Worm (Caenorhabditis elegans): ENCODE data around the gene R02F2.8.

Gene R02F2.8

DNA sequence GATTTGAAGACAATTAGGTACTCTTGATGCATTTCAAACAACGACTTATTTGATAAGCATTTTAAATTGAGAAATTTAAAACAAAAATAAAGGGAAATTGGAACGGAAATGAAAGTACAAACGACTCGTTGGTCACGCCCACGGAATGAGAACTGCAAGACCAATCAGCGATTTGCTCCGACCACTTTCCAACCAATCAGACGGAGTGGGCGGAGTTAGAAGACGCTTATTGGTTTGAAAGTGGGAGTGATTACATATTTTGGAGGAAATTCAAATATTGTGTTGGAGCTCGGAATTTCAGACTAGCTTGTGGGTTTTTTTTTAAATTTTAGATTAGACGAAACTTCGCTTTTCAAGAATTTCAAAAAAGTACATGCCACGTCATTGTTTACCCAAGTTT lies 26.0 kb downstream of the R02F2.8 start:
- TF ChIP-seq nfya-1 (tag; optimal IDR thresholded peaks at IDR 0.05; ENCODE audit: insufficient read depth) (peak; percentile 99), eor-1 (tag; optimal IDR thresholded peaks at IDR 0.05) (no peak)

DNA sequence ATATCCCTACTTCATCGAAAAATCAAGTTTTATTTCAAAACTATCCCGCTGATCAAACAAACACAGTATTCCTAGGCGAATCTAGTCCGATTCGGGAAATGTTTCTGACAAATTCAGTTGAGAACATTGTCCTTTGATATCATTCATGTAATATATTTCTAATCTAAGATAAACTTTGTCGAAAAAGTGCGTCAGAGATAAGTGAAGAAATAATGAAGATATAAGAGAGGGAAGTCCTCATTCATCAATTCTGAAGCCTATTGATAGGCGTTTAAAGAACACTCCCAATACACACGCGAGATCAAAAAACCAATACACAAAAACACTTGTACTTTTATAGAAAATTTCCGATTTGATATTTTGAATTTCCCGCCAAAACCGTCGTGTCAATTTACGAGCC lies 30.2 kb downstream of the R02F2.8 start:
- TF ChIP-seq pqm-1 (tag; optimal IDR thresholded peaks at IDR 0.05) (no peak), elt-3 (tag; optimal IDR thresholded peaks at IDR 0.05) (peak; percentile 49 to 90 (median 88)), nhr-237 (tag; optimal IDR thresholded peaks at IDR 0.05) (no peak), nhr-25 (tag; optimal IDR thresholded peaks at IDR 0.05) (peak; percentile 19)

DNA sequence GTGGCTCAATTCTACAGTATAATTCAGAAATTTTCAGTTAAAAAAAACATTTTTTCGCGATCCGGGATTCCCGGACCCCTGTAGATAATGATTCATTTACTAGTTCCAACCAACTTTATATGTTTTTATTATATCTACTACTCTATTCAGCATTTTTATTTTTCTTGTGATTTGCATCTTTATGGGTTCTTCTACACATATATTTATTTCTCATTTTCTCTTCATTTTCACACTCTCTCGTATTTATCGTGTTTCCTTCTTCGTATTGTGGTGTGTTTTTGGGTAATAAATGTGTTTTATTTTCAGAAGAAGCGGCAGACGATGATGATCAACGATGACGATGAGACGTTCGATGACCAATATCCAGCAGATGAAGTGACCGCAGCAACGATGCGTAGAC lies 31.0 kb downstream of the R02F2.8 start, which contains the start of gene F48E8.2:
Gene F48E8.2, plus strand, starts transcription at position 301 of the 400 bp plus-strand sequence.
- TF ChIP-seq nhr-11 (tag; optimal IDR thresholded peaks at IDR 0.05), result no peak
- no peak for TF ChIP-seq zag-1 (tag; optimal IDR thresholded peaks at IDR 0.05)
- no peak for TF ChIP-seq fos-1 (tag; optimal IDR thresholded peaks at IDR 0.05)

DNA sequence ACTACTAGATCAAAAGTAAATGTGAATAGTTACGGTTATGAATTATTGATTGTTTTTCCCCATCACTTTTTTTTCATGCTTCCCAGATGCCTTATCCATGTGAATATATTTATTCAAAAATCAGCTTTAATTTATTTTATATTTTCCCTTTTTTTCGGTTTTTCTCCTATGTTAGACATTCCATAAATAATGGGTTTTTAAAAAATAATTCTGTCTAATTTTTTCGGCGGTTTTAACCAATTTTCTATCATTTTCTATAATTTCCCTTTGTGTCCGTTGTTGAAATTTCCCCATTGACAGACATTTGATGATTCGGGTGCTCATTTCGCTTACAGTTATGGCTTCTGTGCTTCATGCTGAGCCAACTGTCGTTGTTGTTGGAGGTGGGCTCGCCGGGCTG lies 34.0 kb downstream of the R02F2.8 start, which contains the start of gene F48E8.3:
Gene F48E8.3, plus strand, starts transcription at position 301 of the 400 bp plus-strand sequence.
- TF ChIP-seq mdl-1 (tag; optimal IDR thresholded peaks at IDR 0.05) (no peak), jun-1 (tag; optimal IDR thresholded peaks at IDR 0.05) (no peak), nhr-28 (tag; optimal IDR thresholded peaks at IDR 0.05) (no peak), ZK546.5 (tag; optimal IDR thresholded peaks at IDR 0.05) (no peak), R02D3.7 (tag; optimal IDR thresholded peaks at IDR 0.05) (no peak), ceh-82 (tag; optimal IDR thresholded peaks at IDR 0.05) (no peak), ztf-4 (tag; optimal IDR thresholded peaks at IDR 0.05) (no peak), nhr-237 (tag; optimal IDR thresholded peaks at IDR 0.05) (no peak), egl-27 (tag; optimal IDR thresholded peaks at IDR 0.05) (no peak), elt-1 (tag; optimal IDR thresholded peaks at IDR 0.05) (no peak), fos-1 (tag; optimal IDR thresholded peaks at IDR 0.05) (no peak), nhr-12 (tag; optimal IDR thresholded peaks at IDR 0.05) (no peak), elt-2 (tag; optimal IDR thresholded peaks at IDR 0.05) (no peak), nhr-76 (tag; optimal IDR thresholded peaks at IDR 0.05) (no peak), pqm-1 (tag; optimal IDR thresholded peaks at IDR 0.05) (no peak), eor-1 (tag; optimal IDR thresholded peaks at IDR 0.05) (no peak)

DNA sequence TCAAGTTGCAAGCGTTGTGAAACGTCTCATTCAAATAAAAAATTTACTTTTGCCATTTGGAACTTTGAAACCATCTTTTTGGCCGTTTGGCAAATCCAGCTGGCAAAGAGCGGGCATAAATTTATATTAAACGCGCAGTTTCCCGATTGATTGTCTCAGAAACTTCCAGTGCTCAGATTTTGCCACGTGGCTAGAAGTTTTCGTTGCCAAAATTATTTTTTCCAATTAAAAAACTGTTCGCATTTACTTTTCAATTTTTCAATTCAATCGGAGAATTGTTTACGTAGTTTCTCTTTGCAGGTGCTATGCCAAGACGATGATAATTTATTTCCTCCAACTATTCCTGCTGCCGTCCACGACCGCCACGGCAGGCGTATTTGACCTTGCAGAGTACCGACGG lies 41.8 kb downstream of the R02F2.8 start, which contains the start of gene F48E8.4:
Gene F48E8.4, plus strand, starts transcription at position 301 of the 400 bp plus-strand sequence.
- TF ChIP-seq nhr-25 (tag; optimal IDR thresholded peaks at IDR 0.05) (peak; percentile 13), ama-1 (optimal IDR thresholded peaks at IDR 0.05) (no peak), ceh-82 (tag; optimal IDR thresholded peaks at IDR 0.05) (no peak), unc-62 (GFP tag; optimal IDR thresholded peaks at IDR 0.05) (no peak), sea-2 (GFP tag; optimal IDR thresholded peaks at IDR 0.05) (no peak)

DNA sequence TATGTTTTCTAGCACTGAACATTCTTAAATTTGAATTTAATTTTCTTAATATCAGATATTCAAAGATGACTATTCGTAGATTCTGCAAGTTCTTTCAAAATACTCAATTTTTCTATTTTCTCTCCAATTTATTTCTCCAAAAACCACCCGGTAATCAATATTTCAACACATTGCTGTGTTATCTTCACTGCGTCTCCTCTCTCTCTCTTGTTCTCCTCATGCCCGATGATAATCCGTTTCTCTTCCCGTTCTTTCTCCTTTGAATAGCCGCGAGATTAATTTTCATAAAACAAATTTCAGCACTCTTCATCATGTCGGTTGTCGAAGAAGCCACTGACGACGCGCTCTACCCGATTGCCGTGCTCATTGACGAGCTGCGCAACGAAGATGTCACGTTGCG lies 44.6 kb downstream of the R02F2.8 start, which contains the start of gene paa-1:
Gene paa-1, plus strand, starts transcription at position 301 of the 400 bp plus-strand sequence.
- TF ChIP-seq lsy-12 (tag; optimal IDR thresholded peaks at IDR 0.05) (no peak), elt-2 (tag; optimal IDR thresholded peaks at IDR 0.05) (no peak), skn-1 (tag; optimal IDR thresholded peaks at IDR 0.05) (no peak), fkh-10 (GFP tag; optimal IDR thresholded peaks at IDR 0.05) (no peak), nhr-77 (tag; optimal IDR thresholded peaks at IDR 0.05) (no peak), ztf-4 (tag; optimal IDR thresholded peaks at IDR 0.05) (no peak)

DNA sequence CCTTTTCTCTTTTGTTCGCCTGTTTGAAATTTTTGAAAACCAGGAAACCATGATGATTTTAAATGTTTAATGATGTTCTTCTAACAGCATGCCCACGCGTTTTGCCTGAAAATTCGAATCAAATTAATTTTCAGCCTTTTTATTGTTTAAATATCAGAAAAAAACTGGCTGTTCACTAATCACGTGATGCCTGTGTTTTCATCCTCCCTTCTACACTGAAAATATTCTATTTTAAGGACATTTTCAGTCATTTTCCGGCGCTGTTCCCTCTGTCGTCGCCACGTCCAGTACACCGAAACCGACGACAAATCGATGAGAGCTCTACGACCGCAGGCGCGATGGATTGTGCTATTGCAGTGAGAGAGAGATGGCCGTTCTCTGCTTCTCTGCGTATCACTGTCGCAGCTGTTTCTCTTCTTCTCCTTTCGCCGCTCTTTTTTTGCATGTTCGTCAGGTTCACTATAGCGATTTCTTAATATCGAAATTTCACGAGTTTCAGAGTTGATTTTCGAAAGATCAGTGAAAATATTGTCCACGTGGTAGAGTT lies 45.2 kb downstream of the R02F2.8 start, which contains the start of gene F48E8.8:
Gene F48E8.8, minus strand, starts transcription at position 51 of the 547 bp plus-strand sequence.
- no peak for TF ChIP-seq ceh-82 (tag; optimal IDR thresholded peaks at IDR 0.05)
- peak; percentile 43 for TF ChIP-seq ceh-28 (tag; optimal IDR thresholded peaks at IDR 0.05)
- peak; percentile 62 for TF ChIP-seq lin-15B (tag; optimal IDR thresholded peaks at IDR 0.05)
- peak; percentile 64 for TF ChIP-seq pha-4 (tag; optimal IDR thresholded peaks at IDR 0.05)
- TF ChIP-seq ztf-4 (tag; optimal IDR thresholded peaks at IDR 0.05), result no peak
- TF ChIP-seq ceh-9 (tag; optimal IDR thresholded peaks at IDR 0.05), result no peak
- TF ChIP-seq lin-39 (tag; optimal IDR thresholded peaks at IDR 0.05), result peak; percentile 80
- no peak for TF ChIP-seq nhr-11 (tag; optimal IDR thresholded peaks at IDR 0.05)
- peak; percentile 11 for TF ChIP-seq tbx-2 (tag; optimal IDR thresholded peaks at IDR 0.05)
- peak; percentile 51 for TF ChIP-seq egl-5 (tag; optimal IDR thresholded peaks at IDR 0.05)
- TF ChIP-seq elt-2 (tag; optimal IDR thresholded peaks at IDR 0.05), result peak; percentile 26
- peak; percentile 79 for TF ChIP-seq hmg-11 (tag; optimal IDR thresholded peaks at IDR 0.05)
- TF ChIP-seq nfya-1 (tag; optimal IDR thresholded peaks at IDR 0.05; ENCODE audit: insufficient read depth), result peak; percentile 80
